Worm (Caenorhabditis elegans): Measurements from ENCODE around the gene C16B8.2.

The C16B8.2 gene

ce11 chrX:3949026-3949425 is 17.2 kb downstream of the C16B8.2 start:
- TF ChIP-seq dao-5 (tag; optimal IDR thresholded peaks at IDR 0.05): no peak
- TF ChIP-seq W03F9.2 (tag; optimal IDR thresholded peaks at IDR 0.05): no peak
- no peak for TF ChIP-seq him-1 (tag; optimal IDR thresholded peaks at IDR 0.05)

DNA sequence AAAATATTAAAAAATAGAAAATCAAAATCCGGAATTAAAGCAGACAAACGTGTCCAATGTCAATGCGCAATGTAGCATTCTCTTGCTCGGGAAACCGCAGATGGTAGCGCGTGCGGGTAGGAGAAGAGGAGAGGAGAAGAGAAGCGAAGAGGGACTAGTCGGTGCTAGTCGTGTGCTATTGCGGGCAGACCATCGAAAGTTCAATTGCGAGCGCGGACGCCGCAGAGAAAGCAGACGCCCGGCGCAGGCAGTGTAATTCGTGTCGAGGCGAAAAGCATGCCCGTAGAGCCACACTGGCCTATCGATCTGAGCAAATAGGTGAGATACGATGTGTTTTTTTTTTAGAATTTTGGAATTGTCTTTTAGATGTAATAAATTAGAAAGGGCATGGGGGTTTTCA is 20.6 kb downstream of the C16B8.2 start:
- TF ChIP-seq him-1 (tag; optimal IDR thresholded peaks at IDR 0.05) (peak; percentile 28), W03F9.2 (tag; optimal IDR thresholded peaks at IDR 0.05) (no peak)

- TF ChIP-seq him-1 (tag; optimal IDR thresholded peaks at IDR 0.05) (no peak), dao-5 (tag; optimal IDR thresholded peaks at IDR 0.05) (no peak), W03F9.2 (tag; optimal IDR thresholded peaks at IDR 0.05) (no peak)
These were observed 21.2 kb downstream of the C16B8.2 start for ce11 chrX:3944961-3945587.

DNA sequence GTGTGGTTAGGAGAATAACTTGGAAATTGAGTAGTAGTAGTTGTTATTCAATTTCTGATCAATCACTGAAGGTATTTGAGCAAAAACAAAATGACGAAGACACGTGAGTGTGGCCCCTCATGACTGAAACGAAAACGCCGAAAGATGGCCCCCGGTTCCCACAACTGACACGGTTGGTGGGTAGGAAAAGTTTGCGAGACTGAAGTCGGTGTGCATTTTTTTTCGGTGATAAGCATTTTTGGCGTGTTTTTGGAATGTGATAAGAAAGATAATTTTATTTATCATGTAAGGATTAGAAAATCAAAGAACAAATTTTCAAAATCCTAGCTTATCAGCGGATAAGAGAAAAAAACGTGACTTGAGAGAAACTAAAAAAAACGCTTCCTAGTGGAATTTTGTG is 22.2 kb downstream of the C16B8.2 start:
- TF ChIP-seq him-1 (tag; optimal IDR thresholded peaks at IDR 0.05): no peak

DNA sequence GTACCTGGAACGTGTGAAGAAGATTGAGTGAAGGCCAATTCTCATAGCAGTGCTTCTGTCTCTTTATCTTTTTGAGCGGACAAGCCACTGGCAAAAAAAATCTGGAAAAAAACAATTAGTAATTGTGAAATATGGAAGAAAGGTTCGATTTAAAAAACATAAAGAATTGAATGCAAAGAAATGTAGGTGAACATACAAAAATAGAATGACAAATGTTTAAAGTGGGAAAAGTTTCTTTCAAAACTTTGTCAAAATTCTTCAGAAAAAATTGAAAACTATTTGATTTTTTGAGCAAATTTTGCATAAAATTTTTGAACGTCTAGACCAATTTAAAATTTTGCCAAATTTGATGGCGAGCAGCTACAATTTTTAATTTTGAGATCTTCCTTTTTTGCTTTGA is 23.0 kb downstream of the C16B8.2 start, which contains the start of gene ptp-4A2:
ptp-4A2 (minus strand) TSS at position 101 of the 400 bp plus-strand sequence.
- TF ChIP-seq him-1 (tag; optimal IDR thresholded peaks at IDR 0.05) (no peak), W03F9.2 (tag; optimal IDR thresholded peaks at IDR 0.05) (no peak)

ce11 chrX:3942267-3942666 is 24.0 kb downstream of the C16B8.2 start, which contains the start of gene T19D2.13:
T19D2.13 (minus strand) TSS chrX:3942367.
- TF ChIP-seq W03F9.2 (tag; optimal IDR thresholded peaks at IDR 0.05): no peak
- TF ChIP-seq dao-5 (tag; optimal IDR thresholded peaks at IDR 0.05): no peak
- TF ChIP-seq him-1 (tag; optimal IDR thresholded peaks at IDR 0.05): no peak

ce11 chrX:3938950-3939349 is 27.3 kb downstream of the C16B8.2 start, which contains the start of gene T19D2.3:
T19D2.3 (plus strand) TSS chrX:3939250.
- no peak for TF ChIP-seq W03F9.2 (tag; optimal IDR thresholded peaks at IDR 0.05)
- TF ChIP-seq him-1 (tag; optimal IDR thresholded peaks at IDR 0.05): no peak
- no peak for TF ChIP-seq dao-5 (tag; optimal IDR thresholded peaks at IDR 0.05)

- TF ChIP-seq W03F9.2 (tag; optimal IDR thresholded peaks at IDR 0.05) (no peak), dao-5 (tag; optimal IDR thresholded peaks at IDR 0.05) (no peak), him-1 (tag; optimal IDR thresholded peaks at IDR 0.05) (no peak)
These were observed 28.3 kb downstream of the C16B8.2 start for ce11 chrX:3937884-3938283.

DNA sequence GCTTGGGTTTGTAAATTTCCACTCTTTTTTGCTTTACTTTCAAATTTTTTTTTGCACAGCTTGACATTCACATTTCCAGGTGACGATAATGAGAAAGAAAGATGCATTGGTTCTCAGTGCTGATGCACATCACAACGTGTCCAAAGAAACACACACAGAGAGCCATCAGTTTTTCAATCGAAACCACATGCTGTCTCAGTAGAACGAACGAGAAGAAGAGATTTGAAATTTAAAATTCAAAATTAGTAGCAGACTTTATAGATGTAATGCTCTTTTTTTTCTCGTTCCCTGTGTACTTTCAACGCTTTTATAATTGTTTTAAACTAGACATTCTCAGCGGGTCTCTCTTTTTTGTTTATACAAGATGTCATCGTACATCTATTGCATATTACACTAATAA is 28.7 kb downstream of the C16B8.2 start:
- TF ChIP-seq dao-5 (tag; optimal IDR thresholded peaks at IDR 0.05) (no peak), him-1 (tag; optimal IDR thresholded peaks at IDR 0.05) (no peak), W03F9.2 (tag; optimal IDR thresholded peaks at IDR 0.05) (no peak)

ce11 chrX:3932694-3933093 is 33.5 kb downstream of the C16B8.2 start:
- no peak for TF ChIP-seq W03F9.2 (tag; optimal IDR thresholded peaks at IDR 0.05)
- no peak for TF ChIP-seq him-1 (tag; optimal IDR thresholded peaks at IDR 0.05)
- no peak for TF ChIP-seq dao-5 (tag; optimal IDR thresholded peaks at IDR 0.05)

DNA sequence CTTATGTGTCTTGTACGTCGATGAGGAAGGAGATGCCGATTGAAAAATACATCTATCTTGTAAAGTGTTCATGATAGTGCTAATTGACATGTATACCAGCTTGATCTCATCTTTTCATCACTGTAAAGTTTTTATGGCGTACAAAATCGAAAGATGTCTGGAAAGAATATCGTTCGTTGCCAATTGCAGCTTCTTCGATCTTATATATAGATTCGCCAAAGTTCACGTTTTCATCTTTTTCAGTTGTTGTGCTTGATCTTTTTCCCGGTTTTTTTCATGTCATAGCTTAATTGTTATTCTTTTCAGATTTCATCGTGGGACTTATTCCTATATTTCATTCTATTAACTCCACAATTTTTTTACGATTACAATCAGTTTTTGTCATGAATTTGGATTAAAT is 34.9 kb downstream of the C16B8.2 start, which contains the start of gene adt-3:
adt-3 (plus strand) TSS at position 301 of the 400 bp plus-strand sequence.
- TF ChIP-seq W03F9.2 (tag; optimal IDR thresholded peaks at IDR 0.05) (no peak), him-1 (tag; optimal IDR thresholded peaks at IDR 0.05) (no peak), dao-5 (tag; optimal IDR thresholded peaks at IDR 0.05) (no peak)

- TF ChIP-seq him-1 (tag; optimal IDR thresholded peaks at IDR 0.05): no peak
- no peak for TF ChIP-seq W03F9.2 (tag; optimal IDR thresholded peaks at IDR 0.05)
- no peak for TF ChIP-seq dao-5 (tag; optimal IDR thresholded peaks at IDR 0.05)
These were observed 40.5 kb downstream of the C16B8.2 start, which contains the start of gene T22B2.1 for ce11 chrX:3925776-3926175. T22B2.1 (plus strand) TSS chrX:3926076.

- TF ChIP-seq him-1 (tag; optimal IDR thresholded peaks at IDR 0.05) (no peak), dao-5 (tag; optimal IDR thresholded peaks at IDR 0.05) (no peak), W03F9.2 (tag; optimal IDR thresholded peaks at IDR 0.05) (no peak)
These were observed 45.5 kb downstream of the C16B8.2 start for ce11 chrX:3920747-3921146.

ce11 chrX:3920101-3920500 is 46.1 kb downstream of the C16B8.2 start, which contains the start of gene T22B2.2:
T22B2.2 (plus strand) TSS chrX:3920401.
- no peak for TF ChIP-seq W03F9.2 (tag; optimal IDR thresholded peaks at IDR 0.05)
- TF ChIP-seq dao-5 (tag; optimal IDR thresholded peaks at IDR 0.05): no peak
- no peak for TF ChIP-seq him-1 (tag; optimal IDR thresholded peaks at IDR 0.05)

DNA sequence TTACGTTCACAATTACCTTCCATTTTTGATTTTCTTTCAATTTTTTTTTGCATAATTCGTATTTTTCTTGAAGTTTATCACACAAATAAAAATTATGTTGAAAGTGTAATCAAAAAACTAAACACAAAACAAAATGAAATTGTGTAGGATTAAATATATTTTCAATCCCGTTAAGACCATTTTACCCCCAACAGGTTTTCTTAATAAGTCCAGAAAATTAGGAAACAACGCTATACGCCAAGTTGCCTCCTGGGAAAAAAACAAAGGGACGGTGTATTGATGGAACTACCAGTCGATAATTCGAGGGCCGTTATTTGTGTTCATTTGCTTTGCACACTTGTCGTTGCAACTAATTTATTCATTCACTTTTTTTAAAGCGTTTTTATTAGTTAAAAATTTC is 46.5 kb downstream of the C16B8.2 start:
- TF ChIP-seq dao-5 (tag; optimal IDR thresholded peaks at IDR 0.05) (no peak), him-1 (tag; optimal IDR thresholded peaks at IDR 0.05) (no peak)

Data from whole organism, L4/young adult.